Fruit fly (Drosophila melanogaster): Measurements from ENCODE around the gene Doc3.

Gene Doc3

dm6 chr3L:8996173-8996767 is 8.7 kb upstream of the Doc3 start (continued):
- TF ChIP-seq fd85E (GFP tag; optimal IDR thresholded peaks at IDR 0.05) = peak; percentile 31
- TF ChIP-seq Eip78C (GFP tag) = peak; percentile 97
- TF ChIP-seq CG7368 (GFP tag; optimal IDR thresholded peaks at IDR 0.05) = peak; percentile 87
- peak; percentile 90 for TF ChIP-seq OdsH (GFP tag; optimal IDR thresholded peaks at IDR 0.05)
- TF ChIP-seq CG32006 (GFP tag; optimal IDR thresholded peaks at IDR 0.05) = peak; percentile 97
- peak; percentile 87 for TF ChIP-seq acj6 (GFP tag; optimal IDR thresholded peaks at IDR 0.05)
- peak; percentile 95 for TF ChIP-seq svp (GFP tag)
- no peak for TF ChIP-seq CG6854 (GFP tag; optimal IDR thresholded peaks at IDR 0.05)
- TF ChIP-seq CG16779 (tag; optimal IDR thresholded peaks at IDR 0.05) = no peak
- peak; percentile 89 for TF ChIP-seq lz (GFP tag; optimal IDR thresholded peaks at IDR 0.05)
- TF ChIP-seq CG3919 (GFP tag; optimal IDR thresholded peaks at IDR 0.05) = peak; percentile 91
- TF ChIP-seq Smox (GFP tag; optimal IDR thresholded peaks at IDR 0.05) = no peak
- TF ChIP-seq CG6792 (GFP tag; optimal IDR thresholded peaks at IDR 0.05) = peak; percentile 89
- TF ChIP-seq CG10631 (GFP tag; optimal IDR thresholded peaks at IDR 0.05) = no peak
- TF ChIP-seq CG4318 (GFP tag; optimal IDR thresholded peaks at IDR 0.05) = peak; percentile 92
- peak; percentile 91 for TF ChIP-seq CG6276 (GFP tag; optimal IDR thresholded peaks at IDR 0.05)
- TF ChIP-seq Sox102F (GFP tag; optimal IDR thresholded peaks at IDR 0.05) = no peak
- TF ChIP-seq pdm3 (GFP tag; optimal IDR thresholded peaks at IDR 0.05) = peak; percentile 91
- TF ChIP-seq CG15336 (GFP tag; IDR thresholded peaks at IDR 0.05) = peak; percentile 95
- peak; percentile 82 for TF ChIP-seq Ets21C (GFP tag; optimal IDR thresholded peaks at IDR 0.05)
- no peak for TF ChIP-seq CG6808 (GFP tag; optimal IDR thresholded peaks at IDR 0.05)
- TF ChIP-seq CG10669 (GFP tag; optimal IDR thresholded peaks at IDR 0.05) = no peak
- peak; percentile 89 for TF ChIP-seq Eip75B (GFP tag; optimal IDR thresholded peaks at IDR 0.05)
- TF ChIP-seq Gug (GFP tag; IDR thresholded peaks at IDR 0.05) = peak; percentile 86
- TF ChIP-seq Blimp-1 (GFP tag; optimal IDR thresholded peaks at IDR 0.05) = peak; percentile 59
- TF ChIP-seq net (GFP tag; optimal IDR thresholded peaks at IDR 0.05) = peak; percentile 87
- TF ChIP-seq achi (GFP tag; optimal IDR thresholded peaks at IDR 0.05) = peak; percentile 87
- peak; percentile 86 for TF ChIP-seq CG11902 (GFP tag; optimal IDR thresholded peaks at IDR 0.05)

DNA sequence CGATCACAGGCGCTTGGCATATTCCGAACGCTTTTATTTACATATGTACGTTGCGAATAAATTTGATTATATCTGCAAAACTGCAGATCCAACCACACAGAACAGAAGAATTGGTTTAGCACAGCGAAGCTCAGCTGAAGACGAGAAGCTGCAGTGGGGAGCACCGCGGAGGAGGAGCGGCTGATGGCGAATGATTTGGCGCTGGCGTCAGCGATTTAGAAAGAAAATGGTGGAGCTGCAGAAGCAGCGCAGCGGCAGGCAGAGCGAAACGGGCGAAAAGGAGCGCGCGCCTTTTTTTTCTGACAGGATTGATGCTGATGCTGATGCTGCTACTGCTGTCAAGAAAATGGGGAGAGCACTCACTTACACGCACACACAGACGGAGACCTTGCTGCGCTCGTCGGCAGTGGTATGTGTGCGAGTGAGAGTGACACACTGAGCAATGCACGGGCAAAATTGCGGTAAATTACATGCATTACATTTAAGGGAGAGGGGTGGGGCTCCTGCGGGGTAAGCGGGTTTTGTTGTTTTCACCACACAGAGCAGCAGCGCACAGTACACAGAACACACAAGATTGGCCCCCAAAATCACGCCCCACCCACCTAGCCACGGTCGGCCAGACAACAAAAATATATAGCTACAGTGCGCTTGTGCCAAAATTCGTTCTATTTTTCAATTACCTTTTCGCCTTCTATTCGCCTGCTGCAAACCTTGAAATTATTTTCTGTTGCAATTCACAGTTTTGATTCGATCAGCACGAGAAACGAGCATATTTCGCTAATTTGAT is 7.9 kb upstream of the Doc3 start:
- no peak for TF ChIP-seq esn (GFP tag; optimal IDR thresholded peaks at IDR 0.05)
- TF ChIP-seq CG32006 (GFP tag; optimal IDR thresholded peaks at IDR 0.05) = no peak
- no peak for TF ChIP-seq Met (GFP tag; optimal IDR thresholded peaks at IDR 0.05)
- TF ChIP-seq salr (GFP tag; optimal IDR thresholded peaks at IDR 0.05) = no peak
- TF ChIP-seq ss (GFP tag; optimal IDR thresholded peaks at IDR 0.05) = peak in 1 of 2 experiments; percentile 21
- TF ChIP-seq spab (GFP tag; optimal IDR thresholded peaks at IDR 0.05) = no peak
- TF ChIP-seq Ets96B (tag; optimal IDR thresholded peaks at IDR 0.05) = no peak
- peak; percentile 15 for TF ChIP-seq CG3919 (GFP tag; optimal IDR thresholded peaks at IDR 0.05)
- no peak for TF ChIP-seq CG4318 (GFP tag; optimal IDR thresholded peaks at IDR 0.05)
- 0 out of 3 replicates have a peak, but pooled peaks have one; percentile 18 for TF ChIP-seq CG6163 (GFP tag; IDR thresholded peaks at IDR 0.05)
- TF ChIP-seq CG11294 (GFP tag; IDR thresholded peaks at IDR 0.05) = no peak
- TF ChIP-seq Blimp-1 (GFP tag; optimal IDR thresholded peaks at IDR 0.05) = peak; percentile 91
- no peak for TF ChIP-seq Hr39 (GFP tag; optimal IDR thresholded peaks at IDR 0.05)
- no peak for TF ChIP-seq OdsH (GFP tag; optimal IDR thresholded peaks at IDR 0.05)
- no peak for TF ChIP-seq CG6276 (GFP tag; optimal IDR thresholded peaks at IDR 0.05)
- 0 out of 2 replicates have a peak, but pooled peaks have one; percentile 31 for TF ChIP-seq CG15336 (GFP tag; IDR thresholded peaks at IDR 0.05)
- no peak for TF ChIP-seq Hr38 (GFP tag; optimal IDR thresholded peaks at IDR 0.05)
- no peak for TF ChIP-seq Hr4 (GFP tag; optimal IDR thresholded peaks at IDR 0.05)
- peak; percentile 18 for TF ChIP-seq net (GFP tag; optimal IDR thresholded peaks at IDR 0.05)
- no peak for TF ChIP-seq CG6808 (GFP tag; optimal IDR thresholded peaks at IDR 0.05)
- 0 out of 3 replicates have a peak, but pooled peaks have one; percentile 34 for TF ChIP-seq eg (GFP tag; IDR thresholded peaks at IDR 0.05)
- no peak for TF ChIP-seq CG10631 (GFP tag; optimal IDR thresholded peaks at IDR 0.05)
- no peak for TF ChIP-seq Eip93F (GFP tag; optimal IDR thresholded peaks at IDR 0.05)
- TF ChIP-seq Eip78C (GFP tag) = peak; percentile 32
- TF ChIP-seq lz (GFP tag; optimal IDR thresholded peaks at IDR 0.05) = no peak
- TF ChIP-seq CG8119 (GFP tag; IDR thresholded peaks at IDR 0.05) = peak; percentile 14; the same call in 1 of the 3 replicates
- no peak for TF ChIP-seq Gug (GFP tag; IDR thresholded peaks at IDR 0.05)
- no peak for TF ChIP-seq dac (GFP tag; optimal IDR thresholded peaks at IDR 0.05)
- no peak for TF ChIP-seq CG6792 (GFP tag; optimal IDR thresholded peaks at IDR 0.05)
- TF ChIP-seq CG3032 (tag; optimal IDR thresholded peaks at IDR 0.05) = no peak
- no peak for TF ChIP-seq fd85E (GFP tag; optimal IDR thresholded peaks at IDR 0.05)
- no peak for TF ChIP-seq fkh (GFP tag; optimal IDR thresholded peaks at IDR 0.05)
- peak; percentile 41 for TF ChIP-seq CG6854 (GFP tag; optimal IDR thresholded peaks at IDR 0.05)
- no peak for TF ChIP-seq vri (GFP tag; optimal IDR thresholded peaks at IDR 0.05)

All from whole organism, prepupa.